Worm (Caenorhabditis elegans) whole organism, L4 larva: ENCODE results near the gene T28C6.11.

Experiments
- F49E8.2 ChIP-seq: sonication (generic microtip); optimal IDR thresholded peaks from 2 replicates; lab custom pipeline; 2016; ENCODE audit warnings: missing compliant biosample characterization, mild to moderate bottlenecking, missing genetic modification characterization, borderline replicate concordance
- T26A8.4 ChIP-seq: fragments of 200-800 bp; sonication (Bioruptor generic); IDR thresholded peaks from 2 replicates; pipeline ENCODE4 v1.3.6; 2022; ENCODE audit warnings: missing genetic modification characterization, missing compliant biosample characterization
- Y75B8A.6 ChIP-seq: fragments of 200-800 bp; sonication (Bioruptor generic); IDR thresholded peaks from 2 replicates; pipeline ENCODE4 v1.3.6; 2022; ENCODE audit warnings: missing genetic modification reagents, missing genetic modification characterization, missing compliant biosample characterization
- aha-1 ChIP-seq: fragments of 150-350 bp; peaks from one replicate; lab custom pipeline; 2014; ENCODE audit warnings: missing biosample characterization, missing genetic modification characterization
- aly-2 ChIP-seq: sonication (generic microtip); optimal IDR thresholded peaks from 2 replicates; lab custom pipeline; 2018; ENCODE audit warnings: missing biosample characterization, missing genetic modification characterization
- attf-4 ChIP-seq: sonication (generic microtip); optimal IDR thresholded peaks from 3 replicates; lab custom pipeline; 2017; ENCODE audit warnings: missing biosample characterization, missing genetic modification characterization
- ceh-20 ChIP-seq: fragments of 200-800 bp; sonication (Bioruptor generic); IDR thresholded peaks from 2 replicates; pipeline ENCODE4 v1.3.6; 2022; ENCODE audit warnings: missing genetic modification reagents, missing genetic modification characterization, missing compliant biosample characterization
- ceh-28 ChIP-seq: fragments of 150-350 bp; optimal IDR thresholded peaks from 2 replicates; lab custom pipeline; 2014; ENCODE audit warnings: missing biosample characterization, missing genetic modification reagents, missing genetic modification characterization
- ceh-44 ChIP-seq: fragments of 200-800 bp; sonication (Bioruptor generic); IDR thresholded peaks from 2 replicates; pipeline ENCODE4 v1.3.6; 2022; ENCODE audit warnings: missing genetic modification reagents, missing genetic modification characterization, missing compliant biosample characterization
- ceh-62 ChIP-seq: sonication (generic microtip); optimal IDR thresholded peaks from 2 replicates; lab custom pipeline; 2017; ENCODE audit warnings: missing biosample characterization, missing genetic modification characterization
- ctbp-1 ChIP-seq: fragments of 200-800 bp; sonication (Bioruptor generic); IDR thresholded peaks from 2 replicates; pipeline ENCODE4 v1.3.6; 2022; ENCODE audit warnings: missing genetic modification reagents, missing genetic modification characterization, missing compliant biosample characterization
- daf-12 ChIP-seq: fragments of 150-350 bp; optimal IDR thresholded peaks from 2 replicates; lab custom pipeline; 2014; ENCODE audit warnings: missing biosample characterization, missing genetic modification reagents, missing genetic modification characterization
- daf-8 ChIP-seq: fragments of 200-800 bp; sonication (Bioruptor generic); IDR thresholded peaks from 2 replicates; pipeline ENCODE4 v1.3.6; 2022; ENCODE audit warnings: missing genetic modification characterization, missing compliant biosample characterization
- dmd-8 ChIP-seq: fragments of 200-800 bp; sonication (Bioruptor generic); IDR thresholded peaks from 2 replicates; pipeline ENCODE4 v1.3.6; 2022; ENCODE audit warnings: missing genetic modification characterization, missing compliant biosample characterization
- dmd-9 ChIP-seq: fragments of 200-800 bp; sonication (Bioruptor generic); IDR thresholded peaks from 2 replicates; pipeline ENCODE4 v1.3.6; 2022; ENCODE audit warnings: missing genetic modification reagents, missing genetic modification characterization, missing compliant biosample characterization
- dpl-1 ChIP-seq: fragments of 150-350 bp; optimal IDR thresholded peaks from 2 replicates; lab custom pipeline; 2014; ENCODE audit warnings: missing biosample characterization, missing genetic modification reagents, missing genetic modification characterization
- egl-43 ChIP-seq: fragments of 200-800 bp; sonication (Bioruptor generic); IDR thresholded peaks from 2 replicates; pipeline ENCODE4 v1.3.6; 2022; ENCODE audit warnings: missing genetic modification reagents, missing genetic modification characterization, missing compliant biosample characterization
- fos-1 ChIP-seq: fragments of 150-350 bp; optimal IDR thresholded peaks from 2 replicates; lab custom pipeline; 2014; ENCODE audit warnings: missing biosample characterization, missing genetic modification characterization
- hif-1 ChIP-seq, 2 experiments: sonication (generic microtip); optimal IDR thresholded peaks; 2 replicates each; lab custom pipeline; 2016 to 2017; ENCODE audit warnings: missing compliant biosample characterization in 2 of 2, missing genetic modification characterization in 2 of 2, missing genetic modification reagents in 2 of 2, missing genotype in 2 of 2, mild to moderate bottlenecking in 1 of 2
- lin-1 ChIP-seq: fragments of 200-800 bp; sonication (Bioruptor generic); IDR thresholded peaks from 2 replicates; pipeline ENCODE4 v1.3.6; 2022; ENCODE audit warnings: missing genetic modification reagents, missing genetic modification characterization, missing compliant biosample characterization
- lin-13 ChIP-seq: fragments of 150-350 bp; optimal IDR thresholded peaks from 2 replicates; lab custom pipeline; 2014; ENCODE audit warnings: missing biosample characterization, missing genetic modification reagents, missing genetic modification characterization
- lsy-2 ChIP-seq, 2 experiments: fragments of 150-350 bp in 1 of 2; sonication (generic microtip) in 1 of 2; optimal IDR thresholded peaks; 2 replicates each; lab custom pipeline; 2014 to 2017; ENCODE audit warnings: missing biosample characterization in 2 of 2, missing genetic modification characterization in 2 of 2
- madf-5 ChIP-seq, 2 experiments: fragments of 200-800 bp; sonication (Bioruptor generic); IDR thresholded peaks; 2 replicates each; pipeline ENCODE4 v1.3.6; 2022; ENCODE audit warnings: missing compliant biosample characterization in 2 of 2, missing genetic modification characterization in 2 of 2
- mdl-1 ChIP-seq, 2 experiments: fragments of 150-350 bp in 1 of 2; sonication (generic microtip) in 1 of 2; optimal IDR thresholded peaks; 2 replicates each; lab custom pipeline; 2014 to 2017; ENCODE audit warnings: missing biosample characterization in 2 of 2, missing genetic modification characterization in 2 of 2
- nhr-102 ChIP-seq: sonication (generic microtip); optimal IDR thresholded peaks from 2 replicates; lab custom pipeline; 2016; ENCODE audit warnings: mild to moderate bottlenecking, missing genetic modification characterization, moderate library complexity, missing compliant biosample characterization
- nhr-11 ChIP-seq: fragments of 150-350 bp; optimal IDR thresholded peaks from 2 replicates; lab custom pipeline; 2014; ENCODE audit warnings: missing biosample characterization, missing genetic modification characterization
- nhr-237 ChIP-seq: sonication (generic microtip); optimal IDR thresholded peaks from 2 replicates; lab custom pipeline; 2017; ENCODE audit warnings: missing biosample characterization, missing genetic modification characterization
- nhr-42 ChIP-seq: fragments of 200-800 bp; sonication (Bioruptor generic); IDR thresholded peaks from 2 replicates; pipeline ENCODE4 v1.3.6; 2022; ENCODE audit warnings: missing genetic modification characterization, missing compliant biosample characterization
- nhr-48 ChIP-seq: sonication (generic microtip); optimal IDR thresholded peaks from 2 replicates; lab custom pipeline; 2016; ENCODE audit warnings: mild to moderate bottlenecking, missing genetic modification characterization, missing compliant biosample characterization
- nhr-6 ChIP-seq: fragments of 150-350 bp; optimal IDR thresholded peaks from 2 replicates; lab custom pipeline; 2014; ENCODE audit warnings: missing biosample characterization, missing genetic modification characterization
- nhr-77 ChIP-seq: fragments of 150-350 bp; optimal IDR thresholded peaks from 2 replicates; lab custom pipeline; 2014; ENCODE audit warnings: missing biosample characterization, missing genetic modification characterization
- saeg-2 ChIP-seq: fragments of 200-800 bp; sonication (Bioruptor generic); IDR thresholded peaks from 2 replicates; pipeline ENCODE4 v1.3.6; 2022; ENCODE audit warnings: missing genetic modification reagents, missing genetic modification characterization, missing compliant biosample characterization
- sdz-12 ChIP-seq: fragments of 200-800 bp; sonication (Bioruptor generic); optimal IDR thresholded peaks from 2 replicates; lab custom pipeline; 2018; ENCODE audit warnings: mild to moderate bottlenecking, missing genetic modification characterization, missing compliant biosample characterization
- snpc-1.2 ChIP-seq: fragments of 200-800 bp; sonication (Bioruptor generic); IDR thresholded peaks from 2 replicates; pipeline ENCODE4 v1.3.6; 2022; ENCODE audit warnings: missing genetic modification reagents, missing genetic modification characterization, missing compliant biosample characterization
- tag-97 ChIP-seq: fragments of 200-800 bp; sonication (Bioruptor generic); IDR thresholded peaks from 2 replicates; pipeline ENCODE4 v1.3.6; 2022; ENCODE audit warnings: missing genetic modification characterization, missing compliant biosample characterization
- tra-1 ChIP-seq: fragments of 200-800 bp; sonication (Bioruptor generic); IDR thresholded peaks from 2 replicates; pipeline ENCODE4 v1.3.6; 2022; ENCODE audit warnings: missing genetic modification reagents, missing genetic modification characterization, missing compliant biosample characterization
- unc-130 ChIP-seq: sonication (generic microtip); optimal IDR thresholded peaks from 2 replicates; lab custom pipeline; 2016; ENCODE audit warnings: missing genetic modification reagents, missing genetic modification characterization, missing compliant biosample characterization
- unc-39 ChIP-seq: sonication (generic microtip); optimal IDR thresholded peaks from 2 replicates; lab custom pipeline; 2017; ENCODE audit warnings: missing biosample characterization, missing genetic modification characterization
- unc-62 ChIP-seq, 3 experiments: fragments of 150-350 bp in 1 of 3; sonication (generic microtip); optimal IDR thresholded peaks in 2 of 3; peaks in 1 of 3; 1 replicate in 1 of 3; 2 replicates in 2 of 3; lab custom pipeline; 2014 to 2017; ENCODE audit warnings: missing biosample characterization in 3 of 3, missing genetic modification characterization in 3 of 3, missing genetic modification reagents in 3 of 3, missing genotype in 1 of 3

Gene T28C6.11

DNA sequence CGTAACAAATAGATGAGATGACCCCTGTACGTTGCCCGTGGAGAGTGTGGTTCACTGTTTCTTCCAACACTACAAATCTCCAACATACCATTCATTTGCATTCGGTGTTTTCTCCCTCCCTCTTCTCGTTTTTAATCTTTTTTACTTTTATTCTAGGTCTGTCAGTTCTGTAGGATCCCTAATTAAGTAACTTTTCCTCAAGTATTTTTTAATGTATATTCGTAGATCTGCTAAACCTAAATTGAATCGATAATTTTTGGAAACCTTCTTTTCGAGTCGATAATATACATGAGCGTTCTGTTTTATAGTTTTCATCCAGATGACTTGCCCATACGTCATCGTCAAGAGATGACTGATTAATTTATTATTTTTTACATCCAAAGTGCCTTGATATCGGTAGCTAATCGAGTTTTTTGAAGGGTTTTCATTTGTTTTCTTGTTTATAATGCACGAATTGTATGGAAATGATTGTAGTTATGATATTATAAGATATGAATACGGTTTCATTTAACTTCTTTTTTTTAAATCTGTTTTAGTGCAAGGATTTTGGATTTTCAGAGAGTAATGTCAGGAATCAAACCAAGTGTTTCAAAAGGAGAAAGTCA lies at the start of gene T28C6.11, which contains the start of gene T11B7.1:
T28C6.11 (minus strand) TSS at position 101 of the 605 bp plus-strand sequence.
T11B7.1 (plus strand) TSS at position 555 of the 605 bp plus-strand sequence.
- TF ChIP-seq daf-12 (tag; lab: Kevin White, UChicago) (no peak), nhr-237 (tag; lab: Kevin White, UChicago) (no peak), aha-1 (no peak)

DNA sequence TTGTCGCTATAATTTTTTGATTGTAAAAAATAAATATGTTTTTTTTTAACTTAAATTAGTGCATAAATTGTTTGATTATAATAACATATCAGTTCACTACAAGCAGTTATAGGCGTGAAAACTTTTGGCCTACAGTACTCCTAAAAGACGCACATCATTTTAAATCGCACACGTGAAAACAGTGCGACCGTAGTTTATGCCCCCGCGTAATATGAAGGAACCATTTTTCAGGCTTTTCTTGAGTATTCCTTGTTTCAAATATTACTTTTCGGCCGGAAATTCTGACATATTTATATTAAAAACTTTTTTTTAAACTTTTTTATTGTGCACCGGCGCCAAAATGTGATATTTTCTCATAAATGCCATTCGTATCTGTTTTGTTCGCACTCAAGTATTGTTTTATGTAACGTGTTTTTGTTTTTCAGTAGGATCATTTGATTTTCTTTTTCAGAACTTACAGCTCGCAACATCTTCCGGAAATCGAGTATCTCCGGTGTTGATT lies 48.5 kb upstream of the T28C6.11 start, which contains the start of gene oma-1:
oma-1 (plus strand) TSS at position 452 of the 502 bp plus-strand sequence.
- TF ChIP-seq tra-1 (GFP tag; lab: Robert Waterston, UW), result no peak
- no peak for TF ChIP-seq aly-2 (tag; lab: Kevin White, UChicago)
- TF ChIP-seq F49E8.2 (tag; lab: Kevin White, UChicago), result peak; percentile 52
- peak in 1 of 2 experiments; percentile 42 for TF ChIP-seq unc-62 (GFP tag; optimal IDR thresholded peaks at IDR 0.05 in 1 of 2; lab: Kevin White, UChicago)
- TF ChIP-seq unc-62 (tag; optimal IDR thresholded peaks at IDR 0.05; lab: Kevin White, UChicago), result no peak
- no peak for TF ChIP-seq ceh-44 (GFP tag; lab: Robert Waterston, UW)
- TF ChIP-seq unc-130, result peak; percentile 70

DNA sequence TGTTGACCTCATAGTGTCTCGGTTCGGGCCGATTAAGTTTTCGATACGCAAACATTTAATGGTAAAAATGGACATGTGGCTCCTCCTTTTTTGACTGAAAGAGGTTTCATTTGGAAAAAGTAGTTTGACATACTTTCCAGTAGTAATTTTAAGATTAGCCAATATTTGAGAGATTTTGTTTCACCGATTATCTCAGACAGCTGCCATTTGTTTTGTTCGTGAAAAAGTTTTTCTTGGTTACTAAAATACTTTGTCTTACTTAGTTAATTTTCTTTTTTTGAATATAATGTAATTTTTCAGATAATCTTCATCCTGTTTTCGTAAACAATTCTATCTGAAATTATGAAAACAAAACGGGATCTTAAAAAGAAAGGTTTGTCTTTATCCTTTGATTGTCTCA lies 46.2 kb upstream of the T28C6.11 start, which contains the start of gene C09G9.5:
C09G9.5 (plus strand) TSS at position 301 of the 400 bp plus-strand sequence.
- TF ChIP-seq lsy-2 (tag; optimal IDR thresholded peaks at IDR 0.05; lab: Kevin White, UChicago) (no peak), nhr-77 (no peak), T26A8.4 (GFP tag; lab: Robert Waterston, UW) (no peak), attf-4 (tag; lab: Kevin White, UChicago) (no peak), unc-62 (GFP tag; optimal IDR thresholded peaks at IDR 0.05 in 1 of 2; lab: Kevin White, UChicago) (no peak), unc-62 (tag; optimal IDR thresholded peaks at IDR 0.05; lab: Kevin White, UChicago) (no peak), lin-13 (GFP tag; lab: Kevin White, UChicago) (no peak), lin-1 (no peak), nhr-102 (no peak), snpc-1.2 (GFP tag; lab: Robert Waterston, UW) (no peak), ctbp-1 (GFP tag; lab: Robert Waterston, UW) (no peak), ceh-62 (tag; lab: Kevin White, UChicago) (no peak), dmd-9 (GFP tag; lab: Robert Waterston, UW) (no peak), sdz-12 (GFP tag; lab: Kevin White, UChicago) (no peak)
- TF ChIP-seq, all 104 proteins: peak for 0

DNA sequence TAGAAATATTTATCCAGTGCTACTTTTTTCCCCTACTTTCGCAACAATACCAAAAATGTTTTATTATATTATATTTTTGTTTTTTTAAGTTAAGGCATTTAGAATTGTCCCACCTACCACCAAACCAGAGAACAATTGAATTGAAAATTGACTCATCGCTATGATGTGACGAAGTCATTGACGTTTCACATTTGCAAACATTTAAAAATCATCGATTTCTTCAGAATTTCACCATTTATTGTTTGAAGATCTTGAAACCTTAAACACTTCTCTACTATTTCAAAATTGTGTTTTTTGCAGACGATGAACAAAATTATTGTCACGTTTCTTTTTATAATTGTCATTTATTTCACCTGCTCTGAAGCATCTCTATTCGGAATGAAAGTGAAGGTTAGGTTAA lies 41.1 kb upstream of the T28C6.11 start, which contains the start of gene C09G9.8:
C09G9.8 (plus strand) TSS at position 301 of the 400 bp plus-strand sequence.
- TF ChIP-seq dmd-8 (GFP tag; lab: Robert Waterston, UW), result no peak
- TF ChIP-seq mdl-1 (tag; optimal IDR thresholded peaks at IDR 0.05; lab: Kevin White, UChicago), result no peak
- TF ChIP-seq madf-5 (GFP tag; IDR thresholded peaks at IDR 0.05; lab: Robert Waterston, UW), result no peak
- no peak for TF ChIP-seq dpl-1 (GFP tag; lab: Kevin White, UChicago)
- TF ChIP-seq unc-39 (tag; lab: Kevin White, UChicago), result no peak
- TF ChIP-seq aha-1, result no peak
- no peak for TF ChIP-seq nhr-11
- no peak for TF ChIP-seq ceh-20 (GFP tag; lab: Robert Waterston, UW)
- TF ChIP-seq saeg-2 (GFP tag; lab: Robert Waterston, UW), result no peak

DNA sequence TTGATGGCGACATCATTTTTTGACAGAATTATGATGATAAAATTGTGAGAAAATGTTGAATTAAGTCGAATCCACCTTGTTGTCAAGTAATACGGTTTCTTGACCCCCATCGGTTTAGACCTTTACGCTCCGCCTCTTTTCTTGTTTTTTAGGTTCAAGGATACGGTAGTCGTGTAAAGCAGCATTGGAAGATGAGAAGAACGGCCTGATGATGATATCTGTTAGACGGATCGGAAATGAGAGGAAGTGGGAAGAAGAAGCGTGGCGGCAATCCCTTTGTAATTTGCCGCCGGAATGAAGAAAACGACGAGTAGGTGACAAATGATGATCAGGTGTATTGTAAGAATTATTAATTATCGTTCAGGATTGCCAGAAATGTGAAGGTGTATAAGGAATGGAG lies 39.7 kb upstream of the T28C6.11 start, which contains the start of gene npax-4:
npax-4 (minus strand) TSS at position 101 of the 400 bp plus-strand sequence.
- no peak for TF ChIP-seq dmd-8 (GFP tag; lab: Robert Waterston, UW)
- no peak for TF ChIP-seq Y75B8A.6 (GFP tag; lab: Robert Waterston, UW)
- no peak for TF ChIP-seq saeg-2 (GFP tag; lab: Robert Waterston, UW)
- no peak for TF ChIP-seq egl-43 (GFP tag; lab: Robert Waterston, UW)
- no peak for TF ChIP-seq fos-1 (tag; lab: Kevin White, UChicago)
- TF ChIP-seq nhr-237 (tag; lab: Kevin White, UChicago), result no peak
- no peak for TF ChIP-seq tag-97 (GFP tag; lab: Robert Waterston, UW)
- TF ChIP-seq snpc-1.2 (GFP tag; lab: Robert Waterston, UW), result no peak
- TF ChIP-seq aly-2 (tag; lab: Kevin White, UChicago), result no peak
- TF ChIP-seq hif-1 (tag; optimal IDR thresholded peaks at IDR 0.05; lab: Kevin White, UChicago), result no peak
- no peak for TF ChIP-seq nhr-48 (tag; lab: Kevin White, UChicago)
- no peak for TF ChIP-seq nhr-42 (GFP tag; lab: Robert Waterston, UW)
- no peak for TF ChIP-seq ctbp-1 (GFP tag; lab: Robert Waterston, UW)
- TF ChIP-seq nhr-6 (tag; lab: Kevin White, UChicago), result no peak
- no peak for TF ChIP-seq ceh-28 (tag; lab: Kevin White, UChicago)
- TF ChIP-seq daf-8 (GFP tag; lab: Robert Waterston, UW), result no peak
